Worm (Caenorhabditis elegans) whole organism, late embryonic: Measurements from ENCODE around the gene C54D10.4.

Source experiments
- ama-1 ChIP-seq: fragments of 150-350 bp; optimal IDR thresholded peaks from 2 replicates; lab custom pipeline; 2014
- npax-4 ChIP-seq: sonication (generic microtip); optimal IDR thresholded peaks from 2 replicates; lab custom pipeline; 2016; ENCODE audit warnings: missing genetic modification characterization, missing compliant biosample characterization
- sdc-2 ChIP-seq: sonication (generic microtip); optimal IDR thresholded peaks from 2 replicates; lab custom pipeline; 2016; ENCODE audit warnings: missing genotype, missing genetic modification characterization, missing compliant biosample characterization
- sox-4 ChIP-seq: sonication (generic microtip); optimal IDR thresholded peaks from 2 replicates; lab custom pipeline; 2017; ENCODE audit warnings: mild to moderate bottlenecking, missing genetic modification characterization, inconsistent platforms, missing compliant biosample characterization
- unc-3 ChIP-seq, 2 experiments: fragments of 200-800 bp in 1 of 2; sonication (Bioruptor generic) in 1 of 2; sonication (generic microtip) in 1 of 2; conservative IDR thresholded peaks in 1 of 2; optimal IDR thresholded peaks in 1 of 2; 2 replicates each; pipeline versions ENCODE4 v1.3.6 to Lab custom; 2016 to 2022; ENCODE audit warnings: missing compliant biosample characterization in 2 of 2, missing genetic modification characterization in 2 of 2, missing genetic modification reagents in 1 of 2

ce11 chrV:12411909-12412308 lies 8.8 kb downstream of the C54D10.4 start, which contains the start of gene cdr-7:
- TF ChIP-seq unc-3 (GFP tag; conservative IDR thresholded peaks at IDR 0.05; lab: Robert Waterston, UW), result no peak
- TF ChIP-seq unc-3 (tag; optimal IDR thresholded peaks at IDR 0.05; lab: Kevin White, UChicago), result no peak
- TF ChIP-seq npax-4, result no peak
- TF ChIP-seq sox-4 (tag; lab: Kevin White, UChicago), result no peak
- TF ChIP-seq ama-1 (lab: Kevin White, UChicago), result no peak
- TF ChIP-seq sdc-2 (tag; lab: Kevin White, UChicago), result no peak
